Worm (Caenorhabditis elegans): ENCODE results near the gene pro-2.

Gene pro-2

ce11 chrII:10357468-10358007, 12.6 kb upstream of the pro-2 start, which contains the start of gene C07E3.3:
Gene C07E3.3 (minus strand): TSS chrII:10357518.
- TF ChIP-seq ztf-29 (GFP tag; IDR thresholded peaks at IDR 0.05) (no peak), tab-1 (GFP tag; IDR thresholded peaks at IDR 0.05) (no peak), ref-1 (GFP tag; conservative IDR thresholded peaks at IDR 0.05) (no peak), med-1 (GFP tag; optimal IDR thresholded peaks at IDR 0.05; ENCODE audit: insufficient read depth) (no peak), ztf-23 (GFP tag; IDR thresholded peaks at IDR 0.05) (no peak), cog-1 (tag; optimal IDR thresholded peaks at IDR 0.05) (no peak), flt-1 (GFP tag; IDR thresholded peaks at IDR 0.05) (no peak), T22C8.4 (GFP tag; IDR thresholded peaks at IDR 0.05) (no peak), klf-2 (GFP tag; conservative IDR thresholded peaks at IDR 0.05) (no peak)

DNA sequence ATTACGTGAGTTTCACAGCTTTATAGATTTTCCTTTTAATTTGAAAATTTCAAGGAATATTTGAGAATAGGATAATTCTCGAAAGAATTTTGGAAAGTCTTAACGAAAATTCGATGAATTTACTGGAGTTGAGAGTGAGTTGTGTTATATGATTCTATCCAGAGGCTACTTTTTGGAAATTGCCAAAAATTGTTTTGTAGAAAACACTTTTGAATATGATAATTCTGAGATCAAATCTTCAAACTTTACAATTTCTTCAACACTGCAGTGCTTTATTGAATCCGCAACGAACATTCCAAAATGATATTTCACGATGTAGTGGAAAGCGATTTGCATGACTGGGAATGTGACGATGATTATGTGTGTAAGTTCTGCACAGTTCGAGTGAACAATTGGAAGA, 7.1 kb upstream of the pro-2 start, which contains the start of gene C07E3.8:
C07E3.8 (plus strand) TSS at position 301 of the 400 bp plus-strand sequence.
- no peak for TF ChIP-seq T22C8.4 (GFP tag; IDR thresholded peaks at IDR 0.05)

ce11 chrII:10350487-10350886, 5.6 kb upstream of the pro-2 start, which contains the start of gene C07E3.9:
Gene C07E3.9 (plus strand): TSS chrII:10350756.
- TF ChIP-seq ztf-23 (GFP tag; IDR thresholded peaks at IDR 0.05) (no peak), T22C8.4 (GFP tag; IDR thresholded peaks at IDR 0.05) (no peak), flt-1 (GFP tag; IDR thresholded peaks at IDR 0.05) (no peak), cog-1 (tag; optimal IDR thresholded peaks at IDR 0.05) (no peak), ztf-29 (GFP tag; IDR thresholded peaks at IDR 0.05) (no peak), klf-2 (GFP tag; conservative IDR thresholded peaks at IDR 0.05) (no peak), tab-1 (GFP tag; IDR thresholded peaks at IDR 0.05) (no peak), ref-1 (GFP tag; conservative IDR thresholded peaks at IDR 0.05) (no peak), med-1 (GFP tag; optimal IDR thresholded peaks at IDR 0.05; ENCODE audit: insufficient read depth) (no peak)

ce11 chrII:10349915-10350314, 5.0 kb upstream of the pro-2 start, which contains the start of gene stip-1:
Gene stip-1 (minus strand): TSS chrII:10350012.
- TF ChIP-seq klf-2 (GFP tag; conservative IDR thresholded peaks at IDR 0.05) (no peak), tab-1 (GFP tag; IDR thresholded peaks at IDR 0.05) (no peak), ztf-23 (GFP tag; IDR thresholded peaks at IDR 0.05) (no peak)

- peak; percentile 10; the same call in 1 of the 2 replicates for TF ChIP-seq flt-1 (GFP tag; IDR thresholded peaks at IDR 0.05)
- TF ChIP-seq ref-1 (GFP tag; conservative IDR thresholded peaks at IDR 0.05): no peak
These were observed 1.2 kb upstream of the pro-2 start, which contains the start of gene C07E3.10 for ce11 chrII:10346075-10346474. Gene C07E3.10 (plus strand): TSS chrII:10346375.

DNA sequence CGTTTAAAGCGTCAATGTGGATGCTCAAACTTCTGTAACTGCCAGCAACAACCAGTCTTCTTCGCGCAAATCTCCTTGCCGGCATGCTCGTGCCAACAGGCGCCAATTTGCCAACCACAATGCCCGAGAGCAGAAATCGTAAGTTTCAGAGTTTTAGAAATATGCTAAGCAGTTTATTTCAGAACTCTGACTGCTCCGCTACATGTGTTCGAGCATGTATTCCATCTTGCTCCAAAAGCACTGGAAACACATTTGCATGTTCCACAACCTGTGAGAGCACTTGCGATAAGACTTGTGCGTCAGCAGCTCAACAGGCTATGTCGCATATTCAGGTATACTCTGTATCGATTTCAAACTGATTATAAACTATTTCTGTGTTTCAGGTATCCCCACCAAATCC, 15.2 kb downstream of the pro-2 start:
- TF ChIP-seq flt-1 (GFP tag; IDR thresholded peaks at IDR 0.05): no peak
- no peak for TF ChIP-seq T22C8.4 (GFP tag; IDR thresholded peaks at IDR 0.05)
- no peak for TF ChIP-seq ztf-23 (GFP tag; IDR thresholded peaks at IDR 0.05)
- TF ChIP-seq tab-1 (GFP tag; IDR thresholded peaks at IDR 0.05): no peak
- TF ChIP-seq ref-1 (GFP tag; conservative IDR thresholded peaks at IDR 0.05): no peak
- TF ChIP-seq klf-2 (GFP tag; conservative IDR thresholded peaks at IDR 0.05): no peak
- TF ChIP-seq cog-1 (tag; optimal IDR thresholded peaks at IDR 0.05): no peak
- no peak for TF ChIP-seq ztf-29 (GFP tag; IDR thresholded peaks at IDR 0.05)
- no peak for TF ChIP-seq med-1 (GFP tag; optimal IDR thresholded peaks at IDR 0.05; ENCODE audit: insufficient read depth)

DNA sequence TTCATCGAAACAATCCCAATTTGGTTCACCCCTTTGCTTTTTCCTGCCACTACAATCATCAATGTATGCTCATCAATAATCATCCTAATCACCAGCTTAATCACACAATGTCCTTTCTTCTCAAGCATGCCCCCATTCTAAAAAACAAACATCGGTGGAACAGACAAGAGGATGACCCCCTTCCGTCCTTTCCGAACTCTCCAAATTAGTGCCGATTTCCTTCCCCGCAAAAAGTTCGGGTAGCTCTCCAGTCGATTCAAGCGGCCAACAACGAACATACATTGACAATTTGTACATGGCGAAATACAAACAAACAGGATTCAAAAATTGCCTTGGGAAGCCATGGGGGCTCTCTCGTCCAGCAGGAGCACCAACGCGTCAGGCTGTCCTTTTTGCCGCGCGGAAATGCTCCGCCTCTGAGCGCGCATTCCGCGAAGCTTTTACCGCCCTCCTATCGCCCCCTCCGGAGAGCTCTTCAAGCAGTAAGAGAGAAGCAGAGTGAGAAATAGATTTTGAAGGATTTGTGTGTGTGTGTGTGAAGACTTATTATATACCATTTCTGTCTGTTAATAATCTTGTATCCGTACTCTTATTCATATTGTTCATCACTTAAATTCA, 19.2 kb downstream of the pro-2 start, which contains the start of gene appg-1:
appg-1 (plus strand) TSS at position 427 of the 618 bp plus-strand sequence.
- no peak for TF ChIP-seq tab-1 (GFP tag; IDR thresholded peaks at IDR 0.05)
- no peak for TF ChIP-seq ztf-29 (GFP tag; IDR thresholded peaks at IDR 0.05)
- TF ChIP-seq flt-1 (GFP tag; IDR thresholded peaks at IDR 0.05): no peak
- TF ChIP-seq ztf-23 (GFP tag; IDR thresholded peaks at IDR 0.05): no peak
- TF ChIP-seq med-1 (GFP tag; optimal IDR thresholded peaks at IDR 0.05; ENCODE audit: insufficient read depth): no peak
- TF ChIP-seq T22C8.4 (GFP tag; IDR thresholded peaks at IDR 0.05): no peak

DNA sequence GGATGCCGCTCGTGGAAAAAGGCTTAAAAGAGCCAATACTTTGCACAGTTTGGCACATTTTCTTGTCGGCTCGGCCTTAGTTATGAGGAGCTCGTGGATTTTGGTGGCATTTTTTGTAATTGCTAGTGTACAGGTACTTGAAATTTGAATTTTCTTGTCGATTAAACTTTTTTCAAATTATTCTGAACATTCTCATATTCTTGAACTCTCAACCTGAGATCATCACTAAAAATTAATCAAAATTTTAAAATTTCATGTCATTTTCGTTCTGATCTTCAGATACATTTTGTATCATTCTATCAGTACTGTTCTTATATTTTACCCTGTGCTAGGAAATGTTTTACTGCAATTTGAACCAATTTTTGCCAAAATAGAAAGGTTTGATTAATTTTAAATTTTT, 23.5 kb downstream of the pro-2 start, which contains the start of gene idpp-4:
idpp-4 (plus strand) TSS at position 51 of the 400 bp plus-strand sequence.
- TF ChIP-seq T22C8.4 (GFP tag; IDR thresholded peaks at IDR 0.05): no peak
- TF ChIP-seq ztf-23 (GFP tag; IDR thresholded peaks at IDR 0.05): no peak
- no peak for TF ChIP-seq ztf-29 (GFP tag; IDR thresholded peaks at IDR 0.05)
- no peak for TF ChIP-seq med-1 (GFP tag; optimal IDR thresholded peaks at IDR 0.05; ENCODE audit: insufficient read depth)
- TF ChIP-seq flt-1 (GFP tag; IDR thresholded peaks at IDR 0.05): no peak
- TF ChIP-seq cog-1 (tag; optimal IDR thresholded peaks at IDR 0.05): no peak
- TF ChIP-seq ref-1 (GFP tag; conservative IDR thresholded peaks at IDR 0.05): no peak
- TF ChIP-seq klf-2 (GFP tag; conservative IDR thresholded peaks at IDR 0.05): no peak
- no peak for TF ChIP-seq tab-1 (GFP tag; IDR thresholded peaks at IDR 0.05)

ce11 chrII:10317007-10317406, 27.9 kb downstream of the pro-2 start, which contains the start of gene M02G9.4:
Gene M02G9.4 (plus strand): TSS chrII:10317307.
- TF ChIP-seq med-1 (GFP tag; optimal IDR thresholded peaks at IDR 0.05; ENCODE audit: insufficient read depth) (no peak), klf-2 (GFP tag; conservative IDR thresholded peaks at IDR 0.05) (no peak)

- no peak for TF ChIP-seq med-1 (GFP tag; optimal IDR thresholded peaks at IDR 0.05; ENCODE audit: insufficient read depth)
- TF ChIP-seq ztf-29 (GFP tag; IDR thresholded peaks at IDR 0.05): no peak
- TF ChIP-seq ztf-23 (GFP tag; IDR thresholded peaks at IDR 0.05): no peak
- TF ChIP-seq T22C8.4 (GFP tag; IDR thresholded peaks at IDR 0.05): no peak
- TF ChIP-seq klf-2 (GFP tag; conservative IDR thresholded peaks at IDR 0.05): no peak
- TF ChIP-seq cog-1 (tag; optimal IDR thresholded peaks at IDR 0.05): no peak
- TF ChIP-seq ref-1 (GFP tag; conservative IDR thresholded peaks at IDR 0.05): no peak
- no peak for TF ChIP-seq flt-1 (GFP tag; IDR thresholded peaks at IDR 0.05)
- no peak for TF ChIP-seq tab-1 (GFP tag; IDR thresholded peaks at IDR 0.05)
These were observed 28.8 kb downstream of the pro-2 start, which contains the start of gene gcy-5 for ce11 chrII:10316119-10316518. Gene gcy-5 (minus strand): TSS chrII:10316219.

All from whole organism, midembryonic.